Worm (Caenorhabditis elegans): ENCODE results near the gene pcyt-1.
A peak's percentile ranks its signal among the peaks of the same experiment; 100 is the strongest.

- TF ChIP-seq fos-1 (tag; optimal IDR thresholded peaks at IDR 0.05) (no peak), fkh-10 (GFP tag; optimal IDR thresholded peaks at IDR 0.05) (no peak), tbx-2 (tag; optimal IDR thresholded peaks at IDR 0.05) (peak; percentile 62), snpc-4 (tag; optimal IDR thresholded peaks at IDR 0.05) (no peak), sox-4 (tag; optimal IDR thresholded peaks at IDR 0.05) (peak; percentile 62), fkh-4 (tag; optimal IDR thresholded peaks at IDR 0.05; ENCODE audit: borderline replicate concordance) (peak; percentile 24)
These were observed 2.3 kb upstream of the pcyt-1 start, which contains the start of gene apy-1 for ce11 chrX:7569685-7570518.

All from whole organism, L1 larva.